Worm (Caenorhabditis elegans) whole organism, L1 larva: ENCODE measurements around the gene adh-5.

Experiments
- aly-2 ChIP-seq: fragments of 150-350 bp; optimal IDR thresholded peaks from 2 replicates; lab custom pipeline; 2014; ENCODE audit warnings: missing biosample characterization, missing genetic modification characterization
- ceh-90 ChIP-seq: sonication (generic microtip); optimal IDR thresholded peaks from 2 replicates; lab custom pipeline; 2016; ENCODE audit warnings: missing genetic modification characterization, missing compliant biosample characterization
- ces-1 ChIP-seq: fragments of 150-350 bp; optimal IDR thresholded peaks from 2 replicates; lab custom pipeline; 2014; ENCODE audit warnings: missing biosample characterization, missing genetic modification reagents, missing genetic modification characterization
- egl-27 ChIP-seq, 2 experiments: fragments of 150-350 bp in 1 of 2; sonication (generic microtip); optimal IDR thresholded peaks; 3 replicates each; lab custom pipeline; 2017 to 2018; ENCODE audit warnings: missing biosample characterization in 2 of 2, missing genetic modification characterization in 2 of 2, missing genetic modification reagents in 2 of 2
- elt-2 ChIP-seq: sonication (generic microtip); optimal IDR thresholded peaks from 2 replicates; lab custom pipeline; 2016; ENCODE audit warnings: missing genetic modification characterization, mild to moderate bottlenecking, inconsistent platforms, missing compliant biosample characterization, missing genetic modification reagents
- fkh-4 ChIP-seq: sonication (generic microtip); optimal IDR thresholded peaks from 2 replicates; lab custom pipeline; 2016; ENCODE audit warnings: missing compliant biosample characterization, missing genetic modification characterization, borderline replicate concordance
- lin-35 ChIP-seq, 2 experiments: fragments of 150-350 bp; optimal IDR thresholded peaks; 2 replicates each; lab custom pipeline; 2014; ENCODE audit warnings: missing biosample characterization in 2 of 2, missing genetic modification characterization in 2 of 2, missing genetic modification reagents in 2 of 2
- lsy-2 ChIP-seq, 2 experiments: fragments of 150-350 bp; optimal IDR thresholded peaks; 2 replicates each; lab custom pipeline; 2014; ENCODE audit warnings: missing biosample characterization in 2 of 2, missing genetic modification characterization in 2 of 2
- nhr-28 ChIP-seq: fragments of 150-350 bp; optimal IDR thresholded peaks from 2 replicates; lab custom pipeline; 2014; ENCODE audit warnings: missing biosample characterization, missing genetic modification characterization
- nhr-76 ChIP-seq: sonication (generic microtip); optimal IDR thresholded peaks from 2 replicates; lab custom pipeline; 2017; ENCODE audit warnings: missing biosample characterization, missing genetic modification characterization
- pag-3 ChIP-seq: sonication (generic microtip); optimal IDR thresholded peaks from 2 replicates; lab custom pipeline; 2017; ENCODE audit warnings: missing genetic modification characterization, mild to moderate bottlenecking, missing compliant biosample characterization, antibody characterized with exemption, borderline replicate concordance; ENCODE audit not compliant: insufficient read depth
- unc-62 ChIP-seq: fragments of 150-350 bp; optimal IDR thresholded peaks from 2 replicates; lab custom pipeline; 2014; ENCODE audit warnings: missing biosample characterization, missing genetic modification reagents, missing genetic modification characterization
- ztf-11 ChIP-seq, 2 experiments: sonication (generic microtip); optimal IDR thresholded peaks; 2 replicates each; lab custom pipeline; 2016 to 2017; ENCODE audit warnings: missing genetic modification characterization in 2 of 2, missing biosample characterization in 1 of 2, missing compliant biosample characterization in 1 of 2

DNA sequence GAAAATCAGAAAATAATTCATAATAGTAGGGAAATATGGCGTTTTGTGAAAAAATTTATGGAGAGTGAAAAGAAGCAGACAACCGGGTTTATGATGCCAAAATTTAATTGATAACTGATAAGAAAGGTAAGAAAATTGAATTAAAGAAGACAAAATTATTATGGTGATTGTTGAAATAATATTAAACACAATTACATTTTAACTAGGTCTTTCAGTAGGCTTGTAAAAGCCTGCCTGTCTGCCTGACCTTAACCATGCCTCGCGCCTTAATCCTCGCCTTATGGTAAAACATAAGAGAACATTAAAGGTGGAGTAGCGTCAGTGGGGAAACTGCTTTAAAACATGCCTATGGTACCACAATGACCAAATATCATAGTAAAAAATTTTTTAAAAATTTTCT lies 33.0 kb upstream of the adh-5 start, which contains the start of gene T02B11.8:
- TF ChIP-seq nhr-76, result no peak
- no peak for TF ChIP-seq nhr-28 (tag; lab: Kevin White, UChicago)
- no peak for TF ChIP-seq elt-2 (tag; lab: Kevin White, UChicago)
- no peak for TF ChIP-seq pag-3 (tag; lab: Kevin White, UChicago)
- no peak for TF ChIP-seq ces-1 (GFP tag; lab: Kevin White, UChicago)
- no peak for TF ChIP-seq unc-62 (GFP tag; lab: Kevin White, UChicago)
- no peak for TF ChIP-seq fkh-4 (tag; lab: Kevin White, UChicago)
- TF ChIP-seq egl-27 (tag; optimal IDR thresholded peaks at IDR 0.05; lab: Kevin White, UChicago), result no peak
- TF ChIP-seq lin-35 (GFP tag; optimal IDR thresholded peaks at IDR 0.05; lab: Kevin White, UChicago), result no peak
- no peak for TF ChIP-seq aly-2 (tag; lab: Kevin White, UChicago)
- no peak for TF ChIP-seq lsy-2 (tag; optimal IDR thresholded peaks at IDR 0.05; lab: Kevin White, UChicago)
- TF ChIP-seq ceh-90 (tag; lab: Kevin White, UChicago), result no peak
- no peak for TF ChIP-seq ztf-11 (tag; optimal IDR thresholded peaks at IDR 0.05; lab: Kevin White, UChicago)
